Worm (Caenorhabditis elegans): ENCODE results near the gene str-28.

DNA sequence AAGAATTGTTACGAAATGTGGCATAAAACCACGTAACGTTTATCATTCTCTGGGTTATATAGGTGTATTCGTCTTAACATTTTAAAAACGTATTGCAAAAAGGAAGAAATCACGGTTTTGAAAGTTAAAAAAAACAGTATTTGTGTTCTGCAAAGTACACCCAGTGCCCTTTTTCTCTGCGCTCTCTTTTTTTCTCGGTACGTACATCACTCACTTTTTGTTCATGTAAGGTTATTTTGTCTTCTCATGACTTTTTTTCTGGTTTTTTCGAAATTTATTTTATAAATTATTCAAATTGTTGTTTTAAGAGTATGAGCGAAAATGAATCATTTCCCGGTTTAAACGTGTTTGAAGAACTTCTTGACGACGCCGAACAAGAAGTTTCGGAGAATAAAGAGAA, 25.8 kb downstream of the str-28 start, which contains the start of gene F25E5.5:
- TF ChIP-seq pha-4 (tag; optimal IDR thresholded peaks at IDR 0.05) (no peak), ttx-3 (tag; optimal IDR thresholded peaks at IDR 0.05) (no peak), unc-3 (GFP tag; conservative IDR thresholded peaks at IDR 0.05) (no peak), unc-3 (tag; optimal IDR thresholded peaks at IDR 0.05) (no peak), ceh-14 (tag; optimal IDR thresholded peaks at IDR 0.05) (no peak)
